Fruit fly (Drosophila melanogaster) S2 (cell line): Measurements from ENCODE around the gene Hsc70-2.

Experiments used
- CG8478 ChIP-seq: fragments of >200 bp; optimal IDR thresholded peaks from 2 replicates; lab custom pipeline; 2018
- CTCF ChIP-seq, 2 experiments: fragments of >200 bp; optimal IDR thresholded peaks; 2 replicates each; lab custom pipeline; 2018

DNA sequence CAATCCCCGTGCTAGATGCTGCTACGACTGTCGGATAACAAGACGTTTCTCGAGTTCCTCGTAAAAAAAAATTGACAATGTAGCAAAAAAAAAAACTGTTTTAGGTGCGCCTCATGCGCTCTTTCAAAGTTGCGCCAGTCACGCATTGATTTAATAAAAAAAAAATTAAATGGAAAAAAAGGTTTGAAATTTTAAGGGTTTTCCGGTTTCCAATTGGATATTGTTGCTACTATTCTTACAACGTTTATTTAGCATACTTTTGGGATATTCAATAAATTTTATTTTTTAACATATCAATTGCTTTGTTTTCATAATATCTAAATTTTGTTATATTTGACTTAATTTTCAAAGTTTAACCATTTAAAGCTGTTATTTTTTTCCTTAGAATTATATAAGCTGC lies 12.0 kb downstream of the Hsc70-2 start:
- TF ChIP-seq CG8478 (no peak), CTCF (optimal IDR thresholded peaks at IDR 0.05; lab: Kevin White, UChicago) (no peak)
